Worm (Caenorhabditis elegans) whole organism, early embryonic: ENCODE results near the gene dhs-17.
"Not testable (repeated sequence)": the region's sequence is repeated elsewhere in the genome, so short reads cannot be mapped to it uniquely, and the experiment has no call there.

Experiments used
- B0310.2 ChIP-seq: sonication (generic microtip); optimal IDR thresholded peaks from 2 replicates; lab custom pipeline; 2016; ENCODE audit warnings: mild to moderate bottlenecking, missing genetic modification characterization, missing compliant biosample characterization
- F13C5.2 ChIP-seq: sonication (generic microtip); optimal IDR thresholded peaks from 2 replicates; lab custom pipeline; 2017; ENCODE audit warnings: mild to moderate bottlenecking, missing genetic modification characterization, inconsistent platforms, missing compliant biosample characterization
- aly-1 ChIP-seq: sonication (generic microtip); optimal IDR thresholded peaks from 2 replicates; lab custom pipeline; 2016; ENCODE audit warnings: missing genetic modification characterization, missing compliant biosample characterization
- ama-1 ChIP-seq: fragments of 150-350 bp; optimal IDR thresholded peaks from 2 replicates; lab custom pipeline; 2014
- ceh-13 ChIP-seq: fragments of 200-800 bp; sonication (Bioruptor generic); optimal IDR thresholded peaks from 2 replicates; lab custom pipeline; 2018; ENCODE audit warnings: mild to moderate bottlenecking, missing genetic modification characterization, missing compliant biosample characterization
- ceh-36 ChIP-seq: sonication (generic microtip); optimal IDR thresholded peaks from 2 replicates; lab custom pipeline; 2016; ENCODE audit warnings: missing genetic modification characterization, inconsistent platforms, missing compliant biosample characterization
- ets-7 ChIP-seq: sonication (generic microtip); optimal IDR thresholded peaks from 2 replicates; lab custom pipeline; 2016; ENCODE audit warnings: missing genotype, missing genetic modification characterization, missing compliant biosample characterization
- flt-1 ChIP-seq: fragments of 200-800 bp; sonication (Bioruptor generic); IDR thresholded peaks from 2 replicates; pipeline ENCODE4 v1.3.6; 2022; ENCODE audit warnings: missing genetic modification characterization, missing compliant biosample characterization
- hmbx-1 ChIP-seq: sonication (generic microtip); optimal IDR thresholded peaks from 2 replicates; lab custom pipeline; 2016; ENCODE audit warnings: mild to moderate bottlenecking, missing genetic modification characterization, missing compliant biosample characterization
- hmg-4 ChIP-seq: fragments of 200-800 bp; sonication (Bioruptor generic); optimal IDR thresholded peaks from 2 replicates; lab custom pipeline; 2018; ENCODE audit warnings: mild to moderate bottlenecking, missing genetic modification characterization, missing compliant biosample characterization
- hnd-1 ChIP-seq: sonication (generic microtip); optimal IDR thresholded peaks from 2 replicates; lab custom pipeline; 2016; ENCODE audit warnings: missing genetic modification characterization, missing compliant biosample characterization
- pes-1 ChIP-seq: fragments of 200-800 bp; sonication (Bioruptor generic); IDR thresholded peaks from 2 replicates; pipeline ENCODE4 v1.3.6; 2022; ENCODE audit warnings: missing genetic modification reagents, missing genetic modification characterization, missing compliant biosample characterization
- scrt-1 ChIP-seq: fragments of 200-800 bp; sonication (Bioruptor generic); IDR thresholded peaks from 2 replicates; pipeline ENCODE4 v1.3.6; 2022; ENCODE audit warnings: missing genetic modification characterization, missing compliant biosample characterization
- sea-1 ChIP-seq: fragments of 200-800 bp; sonication (Bioruptor generic); conservative IDR thresholded peaks from 2 replicates; pipeline ENCODE4 v1.3.6; 2022; ENCODE audit warnings: missing genetic modification characterization, missing compliant biosample characterization
- tbx-11 ChIP-seq: fragments of 200-800 bp; sonication (Bioruptor generic); IDR thresholded peaks from 2 replicates; pipeline ENCODE4 v1.3.6; 2022; ENCODE audit warnings: missing genetic modification characterization, missing compliant biosample characterization
- tbx-37 ChIP-seq: fragments of 200-800 bp; sonication (Bioruptor generic); conservative IDR thresholded peaks from 2 replicates; pipeline ENCODE4 v1.3.6; 2022; ENCODE audit warnings: missing genetic modification reagents, missing genetic modification characterization, missing compliant biosample characterization
- tra-4 ChIP-seq: sonication (generic microtip); optimal IDR thresholded peaks from 2 replicates; lab custom pipeline; 2017; ENCODE audit warnings: missing genetic modification characterization, missing compliant biosample characterization

Gene dhs-17

DNA sequence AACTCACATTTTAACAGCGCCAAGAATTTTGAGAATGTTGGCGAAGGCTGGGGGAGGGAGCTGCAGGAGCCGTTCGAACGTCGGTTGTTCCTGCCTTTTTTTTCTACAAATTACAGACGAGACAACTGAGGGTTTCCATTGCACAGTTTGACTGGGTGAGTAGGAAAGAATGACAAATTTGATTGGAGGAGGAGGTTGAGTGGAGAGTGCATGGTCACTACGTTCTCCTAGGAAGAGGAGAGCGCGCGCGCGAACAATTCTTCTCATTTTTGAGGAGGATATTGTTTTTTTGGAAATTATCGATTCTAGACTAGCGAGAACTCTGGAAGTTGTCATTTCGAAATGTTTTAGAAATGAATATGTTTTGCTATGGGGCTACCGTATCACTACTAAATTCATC lies at the start of gene dhs-17:
Gene dhs-17, minus strand, starts transcription at position 101 of the 400 bp plus-strand sequence.
- TF ChIP-seq ceh-36 (no peak), hmg-4 (GFP tag; lab: Kevin White, UChicago) (no peak), sea-1 (GFP tag; lab: Robert Waterston, UW) (no peak), hmbx-1 (tag; lab: Kevin White, UChicago) (no peak), flt-1 (GFP tag; lab: Robert Waterston, UW) (no peak), hnd-1 (tag; lab: Kevin White, UChicago) (no peak), ama-1 (lab: Kevin White, UChicago) (no peak), tra-4 (tag; lab: Kevin White, UChicago) (no peak), tbx-37 (GFP tag; lab: Robert Waterston, UW) (no peak), aly-1 (tag; lab: Kevin White, UChicago) (no peak), B0310.2 (tag; lab: Kevin White, UChicago) (no peak), ets-7 (tag; lab: Kevin White, UChicago) (no peak), scrt-1 (GFP tag; lab: Robert Waterston, UW) (no peak)

DNA sequence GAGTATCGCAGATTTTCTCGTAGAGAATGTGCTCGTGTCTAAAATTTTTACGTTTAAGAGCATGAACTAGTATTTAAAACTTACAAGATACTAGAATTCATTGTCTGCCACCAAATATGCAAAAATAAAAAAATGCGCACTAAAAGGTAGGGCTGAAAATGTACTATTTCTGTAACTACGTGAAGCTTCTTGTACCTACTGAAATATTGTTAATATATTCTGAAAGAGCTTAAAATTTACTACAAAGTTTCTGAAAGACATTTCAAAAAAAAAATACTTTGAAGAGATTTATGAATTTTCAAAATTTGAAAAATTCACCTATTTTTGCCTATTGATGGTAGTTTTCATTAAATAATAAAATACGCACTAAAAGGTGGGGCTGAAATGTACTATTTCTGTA lies 35.4 kb upstream of the dhs-17 start, which contains the start of gene fbxa-214:
Gene fbxa-214, minus strand, starts transcription at position 101 of the 400 bp plus-strand sequence.
- not testable (repeated sequence) for TF ChIP-seq F13C5.2 (tag; lab: Kevin White, UChicago); ceh-36; aly-1 (tag; lab: Kevin White, UChicago)

DNA sequence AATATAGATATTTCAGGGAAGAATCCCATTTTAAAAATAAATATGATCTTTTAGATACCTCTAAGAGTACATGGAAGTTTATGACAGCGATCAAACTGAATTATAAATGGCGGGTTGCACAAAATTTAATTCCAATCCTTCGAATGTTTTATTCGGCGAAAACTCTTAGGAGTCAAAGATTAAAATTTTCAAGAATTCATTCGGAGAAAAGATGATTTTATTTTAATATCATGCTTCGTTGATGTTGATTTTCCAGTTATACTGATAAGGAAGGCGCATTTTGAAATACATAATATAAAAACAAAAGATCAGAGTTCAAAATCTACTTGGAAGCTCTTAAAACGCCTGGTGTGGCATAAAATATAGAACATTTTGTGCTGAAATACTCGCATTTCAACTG lies 32.5 kb upstream of the dhs-17 start, which contains the start of gene srh-10:
Gene srh-10, minus strand, starts transcription at position 29 of the 400 bp plus-strand sequence.
- TF ChIP-seq tra-4 (tag; lab: Kevin White, UChicago): no peak
- no peak for TF ChIP-seq ama-1 (lab: Kevin White, UChicago)
- TF ChIP-seq aly-1 (tag; lab: Kevin White, UChicago): no peak
- no peak for TF ChIP-seq ceh-13
- no peak for TF ChIP-seq B0310.2 (tag; lab: Kevin White, UChicago)
- TF ChIP-seq pes-1 (GFP tag; lab: Robert Waterston, UW): no peak
- TF ChIP-seq ets-7 (tag; lab: Kevin White, UChicago): no peak
- no peak for TF ChIP-seq hmbx-1 (tag; lab: Kevin White, UChicago)
- TF ChIP-seq sea-1 (GFP tag; lab: Robert Waterston, UW): no peak

DNA sequence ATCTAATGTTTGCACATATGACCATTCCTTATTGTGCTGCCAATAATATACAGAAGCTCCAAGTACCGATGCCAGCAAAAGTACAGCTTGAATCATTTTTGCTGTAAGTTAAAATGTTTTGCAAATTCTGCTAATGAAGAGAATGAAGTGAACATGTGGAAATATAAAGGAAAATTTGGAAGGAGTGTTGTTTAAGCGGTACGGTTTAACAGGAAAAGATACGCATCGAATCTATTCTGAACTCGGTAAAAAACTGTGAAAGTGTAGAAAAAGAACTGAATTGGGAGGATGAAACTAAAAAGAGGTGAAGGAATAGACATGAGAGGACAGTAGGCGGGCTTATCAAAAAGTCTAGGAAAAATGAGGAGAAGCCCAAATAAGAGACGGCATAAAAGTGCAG lies 28.7 kb upstream of the dhs-17 start, which contains the start of gene Y38A10A.2:
Gene Y38A10A.2, minus strand, starts transcription at position 101 of the 400 bp plus-strand sequence.
- TF ChIP-seq ets-7 (tag; lab: Kevin White, UChicago): no peak
- TF ChIP-seq sea-1 (GFP tag; lab: Robert Waterston, UW): no peak
- TF ChIP-seq F13C5.2 (tag; lab: Kevin White, UChicago): no peak
- no peak for TF ChIP-seq ama-1 (lab: Kevin White, UChicago)
- TF ChIP-seq hmbx-1 (tag; lab: Kevin White, UChicago): no peak
- no peak for TF ChIP-seq ceh-36
- no peak for TF ChIP-seq ceh-13
- no peak for TF ChIP-seq hnd-1 (tag; lab: Kevin White, UChicago)
- TF ChIP-seq tra-4 (tag; lab: Kevin White, UChicago): no peak
- TF ChIP-seq pes-1 (GFP tag; lab: Robert Waterston, UW): no peak
- TF ChIP-seq scrt-1 (GFP tag; lab: Robert Waterston, UW): no peak

DNA sequence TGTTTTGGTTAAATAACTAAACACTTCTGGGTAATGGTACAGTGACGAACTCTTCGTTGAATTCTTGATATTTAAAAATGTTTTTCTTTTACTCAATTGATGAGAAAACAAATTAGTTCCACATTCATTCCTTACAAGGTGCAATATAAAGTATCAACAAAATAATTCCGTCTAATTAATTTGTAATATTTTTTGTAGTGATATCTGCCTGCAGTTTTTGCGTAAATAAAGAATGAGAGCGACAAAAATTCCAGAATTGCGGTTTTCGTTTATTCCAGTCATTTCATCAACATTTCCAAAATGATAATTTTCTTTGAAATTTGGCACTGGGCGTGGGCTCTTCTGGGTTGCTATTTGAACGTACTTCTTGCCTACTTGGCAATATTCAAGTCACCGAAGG lies 20.7 kb upstream of the dhs-17 start, which contains the start of gene srd-20:
Gene srd-20, plus strand, starts transcription at position 301 of the 400 bp plus-strand sequence.
- TF ChIP-seq hnd-1 (tag; lab: Kevin White, UChicago) (no peak), tbx-11 (GFP tag; lab: Robert Waterston, UW) (no peak), scrt-1 (GFP tag; lab: Robert Waterston, UW) (no peak), F13C5.2 (tag; lab: Kevin White, UChicago) (no peak), ceh-13 (no peak), hmg-4 (GFP tag; lab: Kevin White, UChicago) (no peak), ceh-36 (no peak), ets-7 (tag; lab: Kevin White, UChicago) (no peak), ama-1 (lab: Kevin White, UChicago) (no peak), aly-1 (tag; lab: Kevin White, UChicago) (no peak), tbx-37 (GFP tag; lab: Robert Waterston, UW) (no peak), hmbx-1 (tag; lab: Kevin White, UChicago) (no peak), pes-1 (GFP tag; lab: Robert Waterston, UW) (no peak), flt-1 (GFP tag; lab: Robert Waterston, UW) (no peak)

DNA sequence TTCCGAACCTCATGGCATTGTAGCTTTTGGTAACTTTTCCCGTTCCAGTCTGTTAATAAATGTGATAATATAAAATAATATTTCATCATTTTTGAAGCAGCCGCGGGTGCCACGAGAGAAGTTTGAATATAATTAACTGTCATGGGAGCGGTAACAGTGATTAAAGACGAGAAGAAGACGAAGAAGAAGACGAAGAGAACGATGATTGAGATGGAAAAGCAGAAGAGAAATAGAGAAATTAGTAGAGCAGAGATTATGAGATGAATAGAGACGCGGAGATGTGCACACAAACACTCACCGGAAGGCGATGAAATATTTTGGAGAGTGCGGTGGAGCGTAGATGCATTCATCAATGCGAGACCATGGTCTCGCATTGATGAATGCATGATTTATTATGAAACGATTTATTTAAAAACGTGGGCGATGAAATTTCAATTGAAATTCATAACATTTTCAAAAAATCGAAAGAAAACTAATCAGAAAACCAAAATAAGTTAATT lies 18.6 kb upstream of the dhs-17 start, which contains the start of gene seip-1:
Gene seip-1, minus strand, starts transcription at position 51 of the 500 bp plus-strand sequence.
- TF ChIP-seq flt-1 (GFP tag; lab: Robert Waterston, UW): 0 out of 2 replicates have a peak, but pooled peaks have one; percentile 20
- TF ChIP-seq F13C5.2 (tag; lab: Kevin White, UChicago): peak; percentile 35
- TF ChIP-seq scrt-1 (GFP tag; lab: Robert Waterston, UW): no peak
- peak; percentile 74 for TF ChIP-seq ets-7 (tag; lab: Kevin White, UChicago)

DNA sequence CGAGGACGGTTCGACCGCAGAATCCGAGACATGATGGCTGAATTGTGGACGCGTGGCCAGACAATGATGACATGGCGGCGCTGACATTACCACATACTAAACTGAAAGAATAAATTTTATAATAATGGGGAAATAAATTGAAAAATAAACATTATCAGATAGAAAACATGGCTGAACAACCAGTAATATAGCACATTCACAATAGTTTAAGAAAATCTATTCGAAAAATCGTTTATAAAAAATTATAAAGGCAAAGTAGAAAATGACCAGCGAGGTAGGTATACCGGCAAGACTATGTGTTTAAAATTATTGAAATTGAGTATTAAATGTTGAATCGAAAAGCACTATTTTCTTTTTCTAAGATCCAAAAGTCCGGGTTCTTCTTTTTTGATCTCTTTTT lies 16.5 kb upstream of the dhs-17 start, which contains the start of gene jamp-1:
Gene jamp-1, minus strand, starts transcription at position 101 of the 400 bp plus-strand sequence.
- TF ChIP-seq hmbx-1 (tag; lab: Kevin White, UChicago): no peak
- 0 out of 2 replicates have a peak, but pooled peaks have one; percentile 17 for TF ChIP-seq scrt-1 (GFP tag; lab: Robert Waterston, UW)

DNA sequence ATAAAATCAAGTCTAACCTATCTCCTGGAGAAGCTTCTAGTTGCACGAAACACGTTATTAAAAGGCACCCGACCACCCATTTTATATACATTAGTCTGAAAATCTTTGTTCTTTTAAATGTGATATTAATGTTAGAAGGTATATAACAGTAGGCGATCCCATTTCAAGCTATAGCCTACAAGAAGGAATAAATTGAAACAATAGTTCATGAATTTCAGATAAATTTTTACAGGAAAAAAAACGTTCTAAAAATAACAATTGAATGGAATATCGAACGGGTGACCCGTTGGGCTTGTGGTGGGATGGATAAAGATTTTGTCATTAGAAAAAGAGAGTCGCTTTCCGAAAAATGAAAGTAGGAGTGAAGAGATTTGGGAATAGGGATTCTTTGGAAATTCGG lies 13.2 kb upstream of the dhs-17 start, which contains the start of gene pgap-3:
Gene pgap-3, minus strand, starts transcription at position 101 of the 400 bp plus-strand sequence.
- TF ChIP-seq tra-4 (tag; lab: Kevin White, UChicago) (no peak), ceh-13 (no peak)
